Worm (Caenorhabditis elegans): ENCODE results near the gene ZK488.5.

DNA sequence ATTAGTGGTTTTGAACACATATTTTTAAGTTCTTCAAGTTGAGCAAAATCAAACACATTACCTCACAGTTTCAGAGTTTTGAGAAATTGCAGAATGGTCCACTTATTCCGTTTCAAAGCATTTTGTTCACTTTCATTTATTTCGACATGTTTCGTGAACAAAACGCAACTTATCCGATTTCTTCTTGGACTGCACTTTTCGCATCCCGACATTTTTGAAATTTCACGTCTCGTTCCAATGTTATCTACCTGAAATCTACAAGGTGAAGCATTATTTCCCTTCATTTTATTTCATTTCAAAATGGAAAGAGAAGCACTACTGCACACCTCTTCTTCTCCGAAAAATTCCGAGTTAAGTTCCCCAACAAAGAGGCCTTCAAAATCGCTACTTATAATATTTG lies 2.9 kb upstream of the ZK488.5 start, which contains the start of gene ZK488.6:
- TF ChIP-seq snpc-4 (tag; optimal IDR thresholded peaks at IDR 0.05) (no peak), elt-2 (tag; optimal IDR thresholded peaks at IDR 0.05) (no peak), egl-27 (tag; optimal IDR thresholded peaks at IDR 0.05) (no peak), fkh-8 (tag; optimal IDR thresholded peaks at IDR 0.05) (no peak), nhr-76 (tag; optimal IDR thresholded peaks at IDR 0.05) (no peak), alr-1 (tag; optimal IDR thresholded peaks at IDR 0.05; ENCODE audit: borderline replicate concordance) (no peak)
